Fruit fly (Drosophila melanogaster) whole organism, embryonic: ENCODE data around the gene Chrac-14.

Experiments
- Bdp1 ChIP-seq: fragments of 200-800 bp; sonication (Bioruptor generic); optimal IDR thresholded peaks from 3 replicates; lab custom pipeline; 2016; ENCODE audit warnings: missing biosample characterization, missing genetic modification characterization
- CG11093 ChIP-seq: fragments of 200-800 bp; sonication (Bioruptor generic); IDR thresholded peaks from 3 replicates; pipeline ENCODE4 v1.3.6; 2022; ENCODE audit warnings: missing biosample characterization, missing genetic modification characterization
- CG11696 ChIP-seq: fragments of 200-800 bp; sonication (Bioruptor generic); IDR thresholded peaks from 2 replicates; pipeline ENCODE4 v1.3.6; 2022; ENCODE audit warnings: missing biosample characterization, missing genetic modification characterization
- CG12104 ChIP-seq: fragments of 200-800 bp; sonication (Bioruptor generic); optimal IDR thresholded peaks from 3 replicates; lab custom pipeline; 2016; ENCODE audit warnings: missing biosample characterization, missing genetic modification characterization
- CG12942 ChIP-seq: fragments of 200-800 bp; sonication (Bioruptor generic); optimal IDR thresholded peaks from 3 replicates; lab custom pipeline; 2016; ENCODE audit warnings: missing biosample characterization, missing genetic modification characterization
- CG14710 ChIP-seq: fragments of 200-800 bp; sonication (Bioruptor generic); optimal IDR thresholded peaks from 3 replicates; lab custom pipeline; 2019; ENCODE audit warnings: missing biosample characterization, mild to moderate bottlenecking, missing genetic modification characterization, moderate library complexity
- CG17385 ChIP-seq: fragments of 200-800 bp; sonication (Bioruptor generic); optimal IDR thresholded peaks from 3 replicates; lab custom pipeline; 2018; ENCODE audit warnings: missing biosample characterization, mild to moderate bottlenecking, missing genetic modification characterization
- CG18619 ChIP-seq: fragments of 200-800 bp; sonication (Bioruptor generic); optimal IDR thresholded peaks from 3 replicates; lab custom pipeline; 2017; ENCODE audit warnings: missing biosample characterization, mild to moderate bottlenecking, missing genetic modification characterization
- CG2116 ChIP-seq: fragments of 200-800 bp; sonication (Bioruptor generic); optimal IDR thresholded peaks from 3 replicates; lab custom pipeline; 2018; ENCODE audit warnings: missing biosample characterization, mild to moderate bottlenecking, missing genetic modification characterization
- CG2889 ChIP-seq: fragments of 200-800 bp; sonication (Bioruptor generic); IDR thresholded peaks from 3 replicates; pipeline ENCODE4 v1.3.6; 2022; ENCODE audit warnings: missing biosample characterization, missing genetic modification characterization
- CG31224 ChIP-seq: fragments of 200-800 bp; sonication (Bioruptor generic); IDR thresholded peaks from 2 replicates; pipeline ENCODE4 v1.3.6; 2022; ENCODE audit warnings: missing biosample characterization, missing genetic modification characterization
- CG31441 ChIP-seq: fragments of 200-800 bp; sonication (Bioruptor generic); IDR thresholded peaks from 2 replicates; pipeline ENCODE4 v1.3.6; 2022; ENCODE audit warnings: missing biosample characterization, missing genetic modification characterization
- CG3407 ChIP-seq: fragments of 200-800 bp; sonication (Bioruptor generic); optimal IDR thresholded peaks from 2 replicates; lab custom pipeline; 2018; ENCODE audit warnings: missing biosample characterization, mild to moderate bottlenecking, missing genetic modification characterization
- CG3726 ChIP-seq: fragments of 200-800 bp; sonication (Bioruptor generic); IDR thresholded peaks from 3 replicates; pipeline ENCODE4, ENCODE4 v1.3.6; 2022; ENCODE audit warnings: missing biosample characterization, missing genetic modification characterization
- CG3847 ChIP-seq: fragments of 200-800 bp; sonication (Bioruptor generic); IDR thresholded peaks from 2 replicates; pipeline ENCODE4 v1.3.6; 2022; ENCODE audit warnings: missing biosample characterization, missing genetic modification characterization
- CG42726 ChIP-seq: fragments of 200-800 bp; sonication (Bioruptor generic); IDR thresholded peaks from 2 replicates; pipeline ENCODE4 v1.3.6; 2022; ENCODE audit warnings: missing biosample characterization, missing genetic modification characterization; ENCODE audit not compliant: partially characterized antibody
- CG4328 ChIP-seq: fragments of 200-800 bp; sonication (Bioruptor generic); optimal IDR thresholded peaks from 3 replicates; lab custom pipeline; 2017; ENCODE audit warnings: missing biosample characterization, missing genetic modification reagents, missing genetic modification characterization
- CG4360 ChIP-seq: fragments of 200-800 bp; sonication (Bioruptor generic); IDR thresholded peaks from 2 replicates; pipeline ENCODE4 v1.3.6; 2022; ENCODE audit warnings: missing biosample characterization, missing genetic modification characterization
- CG5953 ChIP-seq: fragments of 200-800 bp; sonication (Bioruptor generic); IDR thresholded peaks from 2 replicates; pipeline ENCODE4 v1.3.6; 2022; ENCODE audit warnings: missing biosample characterization, missing genetic modification characterization
- CG6175 ChIP-seq: fragments of 200-800 bp; sonication (Bioruptor generic); IDR thresholded peaks from 3 replicates; pipeline ENCODE4 v1.3.6; 2022; ENCODE audit warnings: missing biosample characterization, missing genetic modification characterization
- CG6791 ChIP-seq: fragments of 200-800 bp; sonication (Bioruptor generic); IDR thresholded peaks from 3 replicates; pipeline ENCODE4 v1.3.6; 2022; ENCODE audit warnings: missing biosample characterization, missing genetic modification characterization; ENCODE audit not compliant: partially characterized antibody
- CG7745 ChIP-seq: fragments of 200-800 bp; sonication (Bioruptor generic); optimal IDR thresholded peaks from 2 replicates; lab custom pipeline; 2018; ENCODE audit warnings: missing biosample characterization, mild to moderate bottlenecking, missing genetic modification characterization, moderate library complexity
- CG7963 ChIP-seq: fragments of 200-800 bp; sonication (Bioruptor generic); IDR thresholded peaks from 3 replicates; pipeline ENCODE4 v1.3.6; 2022; ENCODE audit warnings: missing biosample characterization, missing genetic modification characterization; ENCODE audit not compliant: partially characterized antibody
- CG8359 ChIP-seq: fragments of 200-800 bp; sonication (Bioruptor generic); optimal IDR thresholded peaks from 2 replicates; lab custom pipeline; 2017; ENCODE audit warnings: missing biosample characterization, mild to moderate bottlenecking, missing genetic modification characterization, borderline replicate concordance
- CG8478 ChIP-seq: fragments of >200 bp; optimal IDR thresholded peaks from 2 replicates; lab custom pipeline; 2018
- CG9727 ChIP-seq: fragments of 200-800 bp; sonication (Bioruptor generic); optimal IDR thresholded peaks from 3 replicates; lab custom pipeline; 2017; ENCODE audit warnings: missing biosample characterization, mild to moderate bottlenecking, missing genetic modification characterization
- D ChIP-seq, 2 experiments: fragments of 200-800 bp in 1 of 2; fragments of >200 bp in 1 of 2; sonication (Bioruptor generic) in 1 of 2; optimal IDR thresholded peaks; 2 replicates in 1 of 2; 3 replicates in 1 of 2; lab custom pipeline; 2017; ENCODE audit warnings: mild to moderate bottlenecking in 1 of 2, missing biosample characterization in 1 of 2, missing genetic modification characterization in 1 of 2, missing genetic modification reagents in 1 of 2
- Ets65A ChIP-seq: fragments of 200-800 bp; sonication (Bioruptor generic); peaks from one replicate; lab custom pipeline; 2016; ENCODE audit warnings: missing biosample characterization, missing genetic modification characterization
- Hsf ChIP-seq: fragments of 200-800 bp; sonication (Bioruptor generic); optimal IDR thresholded peaks from 3 replicates; lab custom pipeline; 2016; ENCODE audit warnings: missing biosample characterization, missing genetic modification characterization
- Lim3 ChIP-seq: fragments of 200-800 bp; sonication (Bioruptor generic); IDR thresholded peaks from 2 replicates; pipeline ENCODE4 v1.3.6; 2022; ENCODE audit warnings: missing biosample characterization, missing genetic modification characterization
- Meics ChIP-seq: fragments of 200-800 bp; sonication (Bioruptor generic); optimal IDR thresholded peaks from 2 replicates; lab custom pipeline; 2017; ENCODE audit warnings: missing biosample characterization, mild to moderate bottlenecking, missing genetic modification characterization
- NC2β ChIP-seq: fragments of 200-800 bp; sonication (Bioruptor generic); optimal IDR thresholded peaks from 2 replicates; lab custom pipeline; 2016; ENCODE audit warnings: missing biosample characterization, missing genetic modification characterization
- NK7.1 ChIP-seq: fragments of 200-800 bp; sonication (Bioruptor generic); optimal IDR thresholded peaks from 3 replicates; lab custom pipeline; 2016; ENCODE audit warnings: missing biosample characterization, missing genetic modification characterization
- Six4 ChIP-seq: fragments of 200-800 bp; sonication (Bioruptor generic); optimal IDR thresholded peaks from 2 replicates; lab custom pipeline; 2016; ENCODE audit warnings: missing biosample characterization, missing genetic modification characterization
- Xrp1 ChIP-seq: fragments of 200-800 bp; sonication (Bioruptor generic); IDR thresholded peaks from 2 replicates; pipeline ENCODE4 v1.3.6; 2022; ENCODE audit warnings: missing biosample characterization, missing genetic modification characterization
- az2 ChIP-seq: fragments of 200-800 bp; sonication (Bioruptor generic); optimal IDR thresholded peaks from 3 replicates; lab custom pipeline; 2016; ENCODE audit warnings: missing biosample characterization, missing genetic modification characterization
- bab2 ChIP-seq: fragments of 200-800 bp; sonication (Bioruptor generic); optimal IDR thresholded peaks from 2 replicates; lab custom pipeline; 2016; ENCODE audit warnings: missing biosample characterization, missing genetic modification characterization
- br ChIP-seq: fragments of >200 bp; optimal IDR thresholded peaks from 2 replicates; lab custom pipeline; 2017
- chm ChIP-seq: fragments of 200-800 bp; sonication (Bioruptor generic); IDR thresholded peaks from 2 replicates; pipeline ENCODE4 v1.3.6; 2022; ENCODE audit warnings: missing biosample characterization, missing genetic modification characterization
- da ChIP-seq: fragments of 200-800 bp; sonication (Bioruptor generic); optimal IDR thresholded peaks from 2 replicates; lab custom pipeline; 2016; ENCODE audit warnings: missing biosample characterization, missing genetic modification characterization
- dati ChIP-seq: fragments of 200-800 bp; sonication (Bioruptor generic); IDR thresholded peaks from 2 replicates; pipeline ENCODE4 v1.3.6; 2022; ENCODE audit warnings: missing biosample characterization, missing genetic modification characterization
- dm ChIP-seq: fragments of 200-800 bp; sonication (Bioruptor generic); optimal IDR thresholded peaks from 3 replicates; lab custom pipeline; 2016; ENCODE audit warnings: missing biosample characterization, missing genetic modification characterization
- emc ChIP-seq: fragments of 200-800 bp; sonication (Bioruptor generic); optimal IDR thresholded peaks from 2 replicates; lab custom pipeline; 2016; ENCODE audit warnings: missing biosample characterization, missing genetic modification characterization
- eve ChIP-seq, 2 experiments: fragments of >200 bp; optimal IDR thresholded peaks; 2 replicates each; lab custom pipeline; 2017; ENCODE audit warnings: missing biosample characterization in 2 of 2, missing genetic modification characterization in 2 of 2
- jigr1 ChIP-seq: fragments of 200-800 bp; sonication (Bioruptor generic); IDR thresholded peaks from 3 replicates; pipeline ENCODE4 v1.3.6; 2022; ENCODE audit warnings: missing biosample characterization, missing genetic modification characterization
- nerfin-2 ChIP-seq: fragments of 200-800 bp; sonication (Bioruptor generic); IDR thresholded peaks from 2 replicates; pipeline ENCODE4 v1.3.6; 2022; ENCODE audit warnings: missing biosample characterization, missing genetic modification characterization; ENCODE audit not compliant: partially characterized antibody
- ro ChIP-seq: fragments of 200-800 bp; sonication (Bioruptor generic); IDR thresholded peaks from 2 replicates; pipeline ENCODE4 v1.3.6; 2022; ENCODE audit warnings: missing biosample characterization, missing genetic modification characterization
- sima ChIP-seq: fragments of 200-800 bp; sonication (Bioruptor generic); optimal IDR thresholded peaks from 2 replicates; lab custom pipeline; 2016; ENCODE audit warnings: missing biosample characterization, missing genetic modification characterization
- tll ChIP-seq, 2 experiments: fragments of 200-800 bp in 1 of 2; fragments of >200 bp in 1 of 2; sonication (Bioruptor generic) in 1 of 2; optimal IDR thresholded peaks; 2 replicates each; lab custom pipeline; 2017 to 2019; ENCODE audit warnings: missing biosample characterization in 2 of 2, missing genetic modification characterization in 2 of 2, mild to moderate bottlenecking in 1 of 2, moderate library complexity in 1 of 2

Gene Chrac-14

DNA sequence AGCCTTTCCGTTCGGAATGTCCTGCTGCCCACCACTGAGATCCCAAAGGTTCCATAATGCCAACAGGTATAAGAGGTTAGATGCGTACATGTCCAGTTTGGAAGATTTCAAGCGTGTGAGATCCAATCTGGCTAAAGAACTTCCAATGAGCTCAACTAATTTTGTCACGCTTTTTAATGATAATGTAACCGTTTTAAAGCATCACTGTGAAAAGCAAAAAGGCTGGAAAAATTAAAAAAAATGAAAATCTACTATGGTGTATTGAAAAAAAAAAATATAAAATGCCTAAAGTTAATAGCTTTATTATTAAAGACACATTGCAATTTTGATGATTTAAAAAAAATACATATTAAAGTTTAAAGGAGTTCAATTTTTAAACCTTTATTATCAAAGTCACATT, 44.1 kb upstream of the Chrac-14 start, which contains the start of gene Acp29AB:
Acp29AB (minus strand) TSS at position 101 of the 400 bp plus-strand sequence.
- TF ChIP-seq dati (GFP tag; lab: Robert Waterston, UW) (no peak), CG14710 (tag; lab: Kevin White, UChicago) (no peak), bab2 (GFP tag; lab: Kevin White, UChicago) (no peak), eve (GFP tag; optimal IDR thresholded peaks at IDR 0.05; lab: Kevin White, UChicago) (no peak), jigr1 (no peak), CG5953 (GFP tag; lab: Robert Waterston, UW) (no peak), CG6175 (no peak), ro (no peak), CG12104 (GFP tag; lab: Kevin White, UChicago) (no peak), CG6791 (GFP tag; lab: Robert Waterston, UW) (no peak), Six4 (no peak), CG42726 (no peak)

DNA sequence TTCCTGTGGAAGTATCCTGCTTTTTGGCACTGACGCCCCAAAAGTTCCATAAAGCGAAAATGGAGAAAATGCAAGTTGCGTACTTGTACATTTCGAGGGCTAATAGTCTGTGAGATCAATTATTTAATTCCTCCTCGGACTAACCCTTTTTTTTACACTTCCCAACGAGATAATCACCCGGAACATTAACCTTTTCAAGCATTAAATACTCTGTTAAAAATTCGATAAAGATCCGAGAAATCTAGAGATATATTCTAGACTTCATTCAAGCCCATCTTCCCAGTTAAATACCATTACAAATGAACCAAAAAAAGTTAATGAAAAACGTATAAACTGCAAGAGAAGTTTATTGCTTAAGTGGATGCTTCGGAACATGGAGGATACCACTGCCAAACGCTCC, 43.0 kb upstream of the Chrac-14 start, which contains the start of gene lectin-29Ca:
lectin-29Ca (minus strand) TSS at position 101 of the 400 bp plus-strand sequence.
- no peak for TF ChIP-seq chm (GFP tag; lab: Robert Waterston, UW)
- no peak for TF ChIP-seq CG7963 (GFP tag; lab: Robert Waterston, UW)
- no peak for TF ChIP-seq Meics
- no peak for TF ChIP-seq tll (GFP tag; optimal IDR thresholded peaks at IDR 0.05; lab: Kevin White, UChicago)
- no peak for TF ChIP-seq CG3726 (GFP tag; lab: Robert Waterston, UW)
- no peak for TF ChIP-seq Lim3 (GFP tag; lab: Robert Waterston, UW)
- TF ChIP-seq CG8359 (GFP tag; lab: Kevin White, UChicago), result no peak
- TF ChIP-seq az2 (GFP tag; lab: Kevin White, UChicago), result no peak
- no peak for TF ChIP-seq CG4360 (GFP tag; lab: Robert Waterston, UW)
- no peak for TF ChIP-seq CG2889 (GFP tag; lab: Robert Waterston, UW)
- no peak for TF ChIP-seq dm (GFP tag; lab: Kevin White, UChicago)
- TF ChIP-seq Bdp1 (GFP tag; lab: Kevin White, UChicago), result no peak
- TF ChIP-seq NK7.1 (GFP tag; lab: Kevin White, UChicago), result no peak
- no peak for TF ChIP-seq CG9727 (GFP tag; lab: Kevin White, UChicago)
- no peak for TF ChIP-seq emc (GFP tag; lab: Kevin White, UChicago)
- no peak for TF ChIP-seq CG18619 (GFP tag; lab: Kevin White, UChicago)
- TF ChIP-seq CG12942 (GFP tag; lab: Kevin White, UChicago), result no peak

DNA sequence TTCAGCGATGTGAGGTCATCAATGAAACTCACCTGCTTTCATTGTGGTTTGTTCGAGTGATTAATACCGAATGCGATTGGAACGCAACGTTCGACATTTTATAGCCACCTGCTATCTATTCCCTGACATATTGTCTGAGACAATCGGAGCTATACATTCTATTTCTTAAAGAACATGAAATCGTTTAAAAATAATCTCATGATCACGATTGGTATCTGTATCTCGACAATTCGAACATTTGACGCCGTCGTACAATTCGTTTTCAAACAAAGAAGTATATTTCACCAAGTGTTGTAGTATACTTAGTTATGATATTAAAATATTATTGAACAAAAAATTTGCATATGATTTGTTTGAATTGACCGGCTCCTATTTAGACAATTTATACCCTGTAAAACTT, 42.4 kb upstream of the Chrac-14 start, which contains the start of gene Peritrophin-15b:
Peritrophin-15b (minus strand) TSS at position 101 of the 400 bp plus-strand sequence.
- no peak for TF ChIP-seq sima (GFP tag; lab: Kevin White, UChicago)
- TF ChIP-seq CG11696 (GFP tag; lab: Robert Waterston, UW), result no peak
- no peak for TF ChIP-seq Hsf (GFP tag; lab: Kevin White, UChicago)
- TF ChIP-seq CG3407 (GFP tag; lab: Kevin White, UChicago), result no peak
- no peak for TF ChIP-seq br (lab: Kevin White, UChicago)
- TF ChIP-seq CG7745 (tag; lab: Kevin White, UChicago), result no peak
- no peak for TF ChIP-seq NC2β
- TF ChIP-seq CG3847 (GFP tag; lab: Robert Waterston, UW), result no peak
- TF ChIP-seq nerfin-2 (GFP tag; lab: Robert Waterston, UW), result no peak
- no peak for TF ChIP-seq da (GFP tag; lab: Kevin White, UChicago)
- TF ChIP-seq CG17385 (GFP tag; lab: Kevin White, UChicago), result no peak
- TF ChIP-seq CG4328, result no peak
- TF ChIP-seq CG11093, result no peak
- no peak for TF ChIP-seq Ets65A (GFP tag; lab: Kevin White, UChicago)
- no peak for TF ChIP-seq CG8478 (lab: Kevin White, UChicago)
- no peak for TF ChIP-seq CG31441 (GFP tag; lab: Robert Waterston, UW)
- TF ChIP-seq Xrp1 (GFP tag; lab: Robert Waterston, UW), result no peak
- no peak for TF ChIP-seq CG31224
- TF ChIP-seq D (optimal IDR thresholded peaks at IDR 0.05; lab: Kevin White, UChicago), result no peak
- no peak for TF ChIP-seq D (GFP tag; optimal IDR thresholded peaks at IDR 0.05; lab: Kevin White, UChicago)
- TF ChIP-seq CG2116, result no peak
